Worm (Caenorhabditis elegans): ENCODE data around the gene R09E10.13.

Gene R09E10.13

ce11 chrIV:10311115-10311514 lies 16.2 kb upstream of the R09E10.13 start (continued):
- TF ChIP-seq ets-4 (GFP tag; optimal IDR thresholded peaks at IDR 0.05) (no peak), C17E4.6 (GFP tag; IDR thresholded peaks at IDR 0.05) (no peak), Y53F4B.3 (GFP tag; IDR thresholded peaks at IDR 0.05) (no peak), zfh-2 (GFP tag; conservative IDR thresholded peaks at IDR 0.05) (no peak), let-607 (tag; optimal IDR thresholded peaks at IDR 0.05) (no peak), hmg-1.2 (GFP tag; IDR thresholded peaks at IDR 0.05) (no peak), ceh-40 (GFP tag; IDR thresholded peaks at IDR 0.05) (no peak), B0261.1 (tag; optimal IDR thresholded peaks at IDR 0.05) (peak; percentile 74), nhr-120 (GFP tag; IDR thresholded peaks at IDR 0.05) (no peak), chd-7 (tag; optimal IDR thresholded peaks at IDR 0.05) (no peak), B0336.3 (GFP tag; IDR thresholded peaks at IDR 0.05) (no peak), ceh-27 (GFP tag; optimal IDR thresholded peaks at IDR 0.05) (no peak), sptf-2 (GFP tag; optimal IDR thresholded peaks at IDR 0.05) (no peak), rec-8 (tag; optimal IDR thresholded peaks at IDR 0.05) (no peak), F33H1.4 (GFP tag; IDR thresholded peaks at IDR 0.05) (no peak), cebp-1 (GFP tag; IDR thresholded peaks at IDR 0.05) (no peak), cebp-1 (tag; optimal IDR thresholded peaks at IDR 0.05) (no peak), egrh-3 (GFP tag; IDR thresholded peaks at IDR 0.05) (no peak), ceh-79 (tag; optimal IDR thresholded peaks at IDR 0.05) (no peak), ama-1 (optimal IDR thresholded peaks at IDR 0.05) (no peak), ama-1 (GFP tag; optimal IDR thresholded peaks at IDR 0.05) (no peak), egl-44 (GFP tag; IDR thresholded peaks at IDR 0.05) (no peak), lin-54 (GFP tag; optimal IDR thresholded peaks at IDR 0.05) (no peak), lsy-27 (tag; optimal IDR thresholded peaks at IDR 0.05; ENCODE audit: borderline replicate concordance, insufficient read depth) (no peak), hlh-26 (GFP tag; conservative IDR thresholded peaks at IDR 0.05) (no peak), K11D2.4 (GFP tag; IDR thresholded peaks at IDR 0.05) (no peak), tbx-9 (tag; optimal IDR thresholded peaks at IDR 0.05; ENCODE audit: borderline replicate concordance) (no peak), ztf-25 (GFP tag; IDR thresholded peaks at IDR 0.05) (no peak), bed-2 (GFP tag; IDR thresholded peaks at IDR 0.05) (no peak), madf-8 (GFP tag; conservative IDR thresholded peaks at IDR 0.05) (no peak), D2030.7 (GFP tag; IDR thresholded peaks at IDR 0.05) (0 out of 2 replicates have a peak, but pooled peaks have one; percentile 16), ztf-3 (GFP tag; optimal IDR thresholded peaks at IDR 0.05) (no peak), mcd-1 (GFP tag; IDR thresholded peaks at IDR 0.05) (no peak), hsf-1 (GFP tag; IDR thresholded peaks at IDR 0.05) (no peak), mes-4 (tag; optimal IDR thresholded peaks at IDR 0.05) (no peak), unc-130 (GFP tag; optimal IDR thresholded peaks at IDR 0.05) (no peak)

DNA sequence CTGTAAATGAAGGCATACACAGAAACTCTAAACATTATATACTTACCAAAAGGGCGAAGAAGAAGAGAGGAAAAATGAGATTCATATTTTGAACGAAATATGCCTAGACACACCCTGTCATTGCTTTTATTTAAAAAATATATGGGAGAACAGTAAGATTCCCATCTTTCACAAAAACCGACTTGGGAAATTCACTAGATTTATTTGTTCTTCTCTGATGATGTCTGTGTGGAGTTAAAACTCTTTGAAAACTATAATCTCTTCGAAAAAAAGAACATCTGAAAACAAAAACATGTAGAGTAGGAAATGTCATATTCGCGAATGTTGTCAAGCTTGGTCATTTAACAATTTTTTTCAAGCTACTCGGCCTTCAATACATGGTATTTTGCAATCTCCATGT lies 15.4 kb upstream of the R09E10.13 start, which contains the start of gene R09E10.8:
R09E10.8 (minus strand) TSS at position 101 of the 400 bp plus-strand sequence.
- TF ChIP-seq B0261.1 (tag; optimal IDR thresholded peaks at IDR 0.05) (no peak), sea-2 (GFP tag; IDR thresholded peaks at IDR 0.05) (no peak)

ce11 chrIV:10304383-10304782 lies 9.4 kb upstream of the R09E10.13 start:
- no peak for TF ChIP-seq ceh-100 (GFP tag; IDR thresholded peaks at IDR 0.05)
